Fruit fly (Drosophila melanogaster): ENCODE results near the gene CG7341.
A peak's percentile ranks its signal among the peaks of the same experiment; 100 is the strongest.

CG7341 gene

dm6 chr3L:18139184-18139629, 26.4 kb downstream of the CG7341 start, which contains the start of gene geko (continued):
- peak; percentile 22 for TF ChIP-seq nom (GFP tag; optimal IDR thresholded peaks at IDR 0.05)
- no peak for TF ChIP-seq CG7271 (tag; optimal IDR thresholded peaks at IDR 0.05)
- TF ChIP-seq Dip2 (GFP tag; IDR thresholded peaks at IDR 0.05) = no peak
- TF ChIP-seq CG3838 (GFP tag; optimal IDR thresholded peaks at IDR 0.05) = no peak
- no peak for TF ChIP-seq tio (GFP tag; optimal IDR thresholded peaks at IDR 0.05)
- TF ChIP-seq crc (GFP tag; optimal IDR thresholded peaks at IDR 0.05) = no peak
- no peak for TF ChIP-seq lov (optimal IDR thresholded peaks at IDR 0.05)
- no peak for TF ChIP-seq lov (GFP tag; IDR thresholded peaks at IDR 0.05)
- TF ChIP-seq CG2120 (GFP tag; optimal IDR thresholded peaks at IDR 0.05) = no peak
- TF ChIP-seq CG42726 (GFP tag; IDR thresholded peaks at IDR 0.05; ENCODE audit: partially characterized antibody) = peak; percentile 52; the same call in 1 of the 2 replicates
- TF ChIP-seq HLHmδ (GFP tag; optimal IDR thresholded peaks at IDR 0.05) = no peak
- TF ChIP-seq amos (GFP tag; IDR thresholded peaks at IDR 0.05; ENCODE audit: partially characterized antibody) = peak; percentile 34; the same call in 1 of the 2 replicates
- TF ChIP-seq CG9727 (GFP tag; optimal IDR thresholded peaks at IDR 0.05) = no peak
- TF ChIP-seq gce (GFP tag; IDR thresholded peaks at IDR 0.05) = peak; percentile 20; the same call in 1 of the 3 replicates
- no peak for TF ChIP-seq Hey (tag; optimal IDR thresholded peaks at IDR 0.05)
- TF ChIP-seq HLH3B (GFP tag; IDR thresholded peaks at IDR 0.05) = no peak
- no peak for TF ChIP-seq mirr (GFP tag; optimal IDR thresholded peaks at IDR 0.05)
- no peak for TF ChIP-seq CG14860 (GFP tag; IDR thresholded peaks at IDR 0.05; ENCODE audit: partially characterized antibody)
- TF ChIP-seq CG11560 (tag; IDR thresholded peaks at IDR 0.05) = no peak
- peak; percentile 83 to 94 for TF ChIP-seq Trl (optimal IDR thresholded peaks at IDR 0.05)
- TF ChIP-seq Trl (GFP tag; optimal IDR thresholded peaks at IDR 0.05) = peak; percentile 28
- no peak for TF ChIP-seq Sin3A (optimal IDR thresholded peaks at IDR 0.05)
- no peak for TF ChIP-seq HmgZ (tag; optimal IDR thresholded peaks at IDR 0.05)
- no peak for TF ChIP-seq CG4328 (GFP tag; optimal IDR thresholded peaks at IDR 0.05)
- TF ChIP-seq CG32772 (GFP tag; IDR thresholded peaks at IDR 0.05) = no peak
- TF ChIP-seq chinmo (GFP tag; IDR thresholded peaks at IDR 0.05; ENCODE audit: partially characterized antibody) = peak; percentile 78; the same call in 3 of the 4 replicates
- TF ChIP-seq D19A (tag; optimal IDR thresholded peaks at IDR 0.05) = no peak
- TF ChIP-seq oc (tag; optimal IDR thresholded peaks at IDR 0.05) = peak; percentile 36
- peak; percentile 17; the same call in 1 of the 2 replicates for TF ChIP-seq Drgx (GFP tag; IDR thresholded peaks at IDR 0.05)
- no peak for TF ChIP-seq fd96Cb (tag; optimal IDR thresholded peaks at IDR 0.05)
- TF ChIP-seq Atf3 (GFP tag; optimal IDR thresholded peaks at IDR 0.05) = no peak
- peak; percentile 88 for TF ChIP-seq Jarid2 (GFP tag; optimal IDR thresholded peaks at IDR 0.05)
- TF ChIP-seq Bgb (GFP tag; IDR thresholded peaks at IDR 0.05; ENCODE audit: partially characterized antibody) = no peak
- no peak for TF ChIP-seq CG8089 (GFP tag; optimal IDR thresholded peaks at IDR 0.05)
- no peak for TF ChIP-seq CG2202 (tag; optimal IDR thresholded peaks at IDR 0.05)
- TF ChIP-seq CG34224 (GFP tag; IDR thresholded peaks at IDR 0.05; ENCODE audit: partially characterized antibody) = peak; percentile 53; the same call in 2 of the 3 replicates
- TF ChIP-seq CG9876 (GFP tag; optimal IDR thresholded peaks at IDR 0.05) = no peak
- TF ChIP-seq CG30431 (GFP tag; optimal IDR thresholded peaks at IDR 0.05) = no peak
- TF ChIP-seq CG11696 (GFP tag; IDR thresholded peaks at IDR 0.05) = no peak; the same call in 1 of the 2 replicates
- TF ChIP-seq Lhr (GFP tag; optimal IDR thresholded peaks at IDR 0.05) = no peak
- TF ChIP-seq B-H1 (GFP tag; IDR thresholded peaks at IDR 0.05) = no peak
- TF ChIP-seq CG5180 (GFP tag; optimal IDR thresholded peaks at IDR 0.05) = no peak
- TF ChIP-seq CG31365 (tag; optimal IDR thresholded peaks at IDR 0.05) = no peak
- no peak for TF ChIP-seq Hr78 (GFP tag; optimal IDR thresholded peaks at IDR 0.05)
- no peak for TF ChIP-seq cato (GFP tag; optimal IDR thresholded peaks at IDR 0.05; ENCODE audit: borderline replicate concordance)
- no peak for TF ChIP-seq lmd (GFP tag; IDR thresholded peaks at IDR 0.05)
- TF ChIP-seq CG4404 (GFP tag; IDR thresholded peaks at IDR 0.05) = no peak
- TF ChIP-seq cg (GFP tag; optimal IDR thresholded peaks at IDR 0.05) = no peak
- TF ChIP-seq CG6854 (GFP tag; optimal IDR thresholded peaks at IDR 0.05) = no peak
- TF ChIP-seq Sry-δ (GFP tag; optimal IDR thresholded peaks at IDR 0.05) = no peak
- no peak for TF ChIP-seq dimm (GFP tag; IDR thresholded peaks at IDR 0.05)

Data from whole organism, embryonic.